Worm (Caenorhabditis elegans): ENCODE measurements around the gene math-38.
"Not testable (repeated sequence)": the region's sequence is repeated elsewhere in the genome, so short reads cannot be mapped to it uniquely, and the experiment has no call there.

Gene math-38

ce11 chrII:1567646-1568045 is 12.1 kb downstream of the math-38 start, which contains the start of gene K05F6.8:
Gene K05F6.8 (minus strand): TSS chrII:1567746.
- no peak for TF ChIP-seq zag-1 (tag; optimal IDR thresholded peaks at IDR 0.05)
- no peak for TF ChIP-seq lin-39 (tag; optimal IDR thresholded peaks at IDR 0.05)
- TF ChIP-seq aha-1 (tag): no peak

- TF ChIP-seq zag-1 (tag; optimal IDR thresholded peaks at IDR 0.05) (no peak), pqm-1 (tag; optimal IDR thresholded peaks at IDR 0.05) (no peak), F10B5.3 (tag; optimal IDR thresholded peaks at IDR 0.05) (no peak), Y5F2A.4 (GFP tag; optimal IDR thresholded peaks at IDR 0.05) (no peak), mdt-29 (GFP tag; IDR thresholded peaks at IDR 0.05) (no peak), ceh-62 (tag; optimal IDR thresholded peaks at IDR 0.05) (no peak), spr-1 (tag; optimal IDR thresholded peaks at IDR 0.05) (no peak), ceh-20 (GFP tag; IDR thresholded peaks at IDR 0.05) (no peak), mep-1 (tag; optimal IDR thresholded peaks at IDR 0.05) (no peak)
These were observed 17.9 kb downstream of the math-38 start, which contains the start of gene K05F6.14 for ce11 chrII:1561863-1562262. Gene K05F6.14 (plus strand): TSS chrII:1562163.

- TF ChIP-seq unc-62 (GFP tag; optimal IDR thresholded peaks at IDR 0.05 in 1 of 2) (peak in 1 of 2 experiments; percentile 41), unc-62 (tag; optimal IDR thresholded peaks at IDR 0.05) (no peak), Y105C5A.15 (GFP tag; IDR thresholded peaks at IDR 0.05) (no peak), dmd-8 (GFP tag; IDR thresholded peaks at IDR 0.05) (no peak), T20F7.1 (GFP tag; optimal IDR thresholded peaks at IDR 0.05) (no peak)
These were observed 18.9 kb downstream of the math-38 start for ce11 chrII:1560839-1561238.

ce11 chrII:1556217-1556616 is 23.6 kb downstream of the math-38 start, which contains the start of the genes fbxb-54 and fbxb-50:
Gene fbxb-54 (minus strand): TSS chrII:1556317.
Gene fbxb-50 (plus strand): TSS chrII:1556443.
- not testable (repeated sequence) for TF ChIP-seq nhr-77 (tag; optimal IDR thresholded peaks at IDR 0.05); mxl-3 (GFP tag; optimal IDR thresholded peaks at IDR 0.05); unc-62 (GFP tag; optimal IDR thresholded peaks at IDR 0.05 in 1 of 2); unc-62 (tag; optimal IDR thresholded peaks at IDR 0.05)

ce11 chrII:1550501-1550900 is 29.3 kb downstream of the math-38 start, which contains the start of the genes fbxb-52 and fbxb-51:
Gene fbxb-52 (minus strand): TSS chrII:1550601.
Gene fbxb-51 (plus strand): TSS chrII:1550712.
- TF ChIP-seq aha-1 (tag) (peak; percentile 19), Y5F2A.4 (GFP tag; optimal IDR thresholded peaks at IDR 0.05) (no peak), gei-8 (GFP tag; optimal IDR thresholded peaks at IDR 0.05) (no peak)

- no peak for TF ChIP-seq zfp-2 (tag; optimal IDR thresholded peaks at IDR 0.05)
- TF ChIP-seq unc-62 (GFP tag; optimal IDR thresholded peaks at IDR 0.05 in 1 of 2): peak in 1 of 2 experiments; percentile 33
- TF ChIP-seq unc-62 (tag; optimal IDR thresholded peaks at IDR 0.05): no peak
These were observed 34.2 kb downstream of the math-38 start, which contains the start of gene K05F6.12 for ce11 chrII:1545625-1546024. Gene K05F6.12 (plus strand): TSS chrII:1545925.

- TF ChIP-seq lin-29 (GFP tag; IDR thresholded peaks at IDR 0.05); ztf-11 (tag; optimal IDR thresholded peaks at IDR 0.05); Y48G9A.11 (GFP tag; IDR thresholded peaks at IDR 0.05): not testable (repeated sequence)
These were observed 36.6 kb downstream of the math-38 start, which contains the start of gene K05F6.4 for ce11 chrII:1543182-1543581. Gene K05F6.4 (plus strand): TSS chrII:1543482.

- not testable (repeated sequence) for TF ChIP-seq nhr-111 (GFP tag; optimal IDR thresholded peaks at IDR 0.05); dmd-9 (GFP tag; IDR thresholded peaks at IDR 0.05); aha-1 (tag)
These were observed 39.2 kb downstream of the math-38 start, which contains the start of gene poml-4 for ce11 chrII:1540628-1541027. Gene poml-4 (plus strand): TSS chrII:1540928.

ce11 chrII:1538589-1538988 is 41.2 kb downstream of the math-38 start, which contains the start of gene fbxb-44:
Gene fbxb-44 (plus strand): TSS chrII:1538889.
- TF ChIP-seq ZK546.5 (tag; optimal IDR thresholded peaks at IDR 0.05) (no peak), zip-11 (GFP tag; IDR thresholded peaks at IDR 0.05) (no peak), T20F7.1 (GFP tag; optimal IDR thresholded peaks at IDR 0.05) (no peak), nhr-10 (tag; optimal IDR thresholded peaks at IDR 0.05) (no peak), daf-19 (GFP tag; conservative IDR thresholded peaks at IDR 0.05) (no peak), lin-13 (GFP tag; optimal IDR thresholded peaks at IDR 0.05) (no peak), ces-1 (GFP tag; optimal IDR thresholded peaks at IDR 0.05) (no peak), rbr-2 (tag; optimal IDR thresholded peaks at IDR 0.05) (no peak), nhr-77 (tag; optimal IDR thresholded peaks at IDR 0.05) (no peak), Y105C5A.15 (GFP tag; IDR thresholded peaks at IDR 0.05) (no peak), fkh-10 (GFP tag; optimal IDR thresholded peaks at IDR 0.05) (no peak), dmd-9 (GFP tag; IDR thresholded peaks at IDR 0.05) (no peak), nhr-25 (tag; optimal IDR thresholded peaks at IDR 0.05; ENCODE audit: borderline replicate concordance, insufficient read depth) (no peak), duxl-1 (tag; optimal IDR thresholded peaks at IDR 0.05; ENCODE audit: poor library complexity) (no peak)

All from whole organism, L4 larva.